Worm (Caenorhabditis elegans): ENCODE results near the gene ptr-24.

- TF ChIP-seq him-1 (tag; optimal IDR thresholded peaks at IDR 0.05): no peak
- TF ChIP-seq dao-5 (tag; optimal IDR thresholded peaks at IDR 0.05): no peak
These were observed 1.3 kb downstream of the ptr-24 start for ce11 chrX:13339029-13339626.
